Worm (Caenorhabditis elegans) whole organism, mixed stage, embryonic: ENCODE measurements around the gene Y57G11C.41.

Source experiments
- elt-1 ChIP-seq: sonication (generic microtip); optimal IDR thresholded peaks from 2 replicates; lab custom pipeline; 2017; ENCODE audit warnings: missing genetic modification characterization, mild to moderate bottlenecking, missing compliant biosample characterization, antibody characterized with exemption, moderate library complexity, borderline replicate concordance; ENCODE audit not compliant: insufficient read depth
- elt-3 ChIP-seq: fragments of 150-350 bp; optimal IDR thresholded peaks from 2 replicates; lab custom pipeline; 2014; ENCODE audit warnings: missing biosample characterization, missing genetic modification characterization
- lin-13 ChIP-seq: fragments of 150-350 bp; optimal IDR thresholded peaks from 2 replicates; lab custom pipeline; 2014; ENCODE audit warnings: missing biosample characterization, missing genetic modification characterization
- lin-32 ChIP-seq: fragments of 200-800 bp; sonication (Bioruptor generic); optimal IDR thresholded peaks from 2 replicates; lab custom pipeline; 2018; ENCODE audit warnings: mild to moderate bottlenecking, missing genetic modification characterization, missing compliant biosample characterization
- mab-5 ChIP-seq: fragments of 150-350 bp; optimal IDR thresholded peaks from 2 replicates; lab custom pipeline; 2014; ENCODE audit warnings: missing biosample characterization, missing genetic modification characterization
- unc-62 ChIP-seq: fragments of 150-350 bp; optimal IDR thresholded peaks from 2 replicates; lab custom pipeline; 2014; ENCODE audit warnings: missing biosample characterization, missing genetic modification reagents, missing genetic modification characterization

DNA sequence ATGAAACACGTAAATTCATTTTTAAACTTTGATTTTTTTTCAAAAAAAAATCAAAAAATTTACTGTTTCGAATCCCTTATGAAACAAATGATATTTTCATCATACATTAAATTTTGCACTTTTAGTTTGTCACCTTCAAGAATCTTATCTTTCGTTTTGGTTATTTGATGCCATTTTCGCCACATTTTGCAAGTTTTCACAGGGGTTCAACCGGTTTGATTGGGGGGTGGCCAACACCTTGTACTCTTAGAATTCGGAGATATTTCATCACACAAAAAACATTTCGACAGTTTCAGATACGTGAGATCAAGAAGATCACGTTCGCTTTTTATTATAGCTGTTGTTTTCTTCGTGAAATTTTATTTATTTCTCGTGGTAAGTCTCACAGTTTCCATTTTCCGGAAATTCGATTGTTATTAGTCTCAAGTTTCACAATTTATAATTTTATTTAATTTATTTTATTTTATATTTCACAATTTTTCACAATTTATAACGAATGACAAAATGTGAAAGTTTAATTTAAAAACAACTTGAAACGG is 29.0 kb downstream of the Y57G11C.41 start, which contains the start of gene Y57G11C.31:
- TF ChIP-seq unc-62 (GFP tag; lab: Kevin White, UChicago) (no peak), elt-1 (tag; lab: Kevin White, UChicago) (no peak), mab-5 (tag; lab: Kevin White, UChicago) (no peak), elt-3 (tag; lab: Kevin White, UChicago) (no peak), lin-13 (tag; lab: Kevin White, UChicago) (no peak), lin-32 (GFP tag; lab: Kevin White, UChicago) (no peak)
